Worm (Caenorhabditis elegans) whole organism, early embryonic: ENCODE measurements around the gene tag-280.

ENCODE experiments used
- B0310.2 ChIP-seq: sonication (generic microtip); optimal IDR thresholded peaks from 2 replicates; lab custom pipeline; 2016; ENCODE audit warnings: mild to moderate bottlenecking, missing genetic modification characterization, missing compliant biosample characterization
- F13C5.2 ChIP-seq: sonication (generic microtip); optimal IDR thresholded peaks from 2 replicates; lab custom pipeline; 2017; ENCODE audit warnings: mild to moderate bottlenecking, missing genetic modification characterization, inconsistent platforms, missing compliant biosample characterization
- aly-1 ChIP-seq: sonication (generic microtip); optimal IDR thresholded peaks from 2 replicates; lab custom pipeline; 2016; ENCODE audit warnings: missing genetic modification characterization, missing compliant biosample characterization
- ama-1 ChIP-seq: fragments of 150-350 bp; optimal IDR thresholded peaks from 2 replicates; lab custom pipeline; 2014
- ceh-13 ChIP-seq: fragments of 200-800 bp; sonication (Bioruptor generic); optimal IDR thresholded peaks from 2 replicates; lab custom pipeline; 2018; ENCODE audit warnings: mild to moderate bottlenecking, missing genetic modification characterization, missing compliant biosample characterization
- ceh-36 ChIP-seq: sonication (generic microtip); optimal IDR thresholded peaks from 2 replicates; lab custom pipeline; 2016; ENCODE audit warnings: missing genetic modification characterization, inconsistent platforms, missing compliant biosample characterization
- ets-7 ChIP-seq: sonication (generic microtip); optimal IDR thresholded peaks from 2 replicates; lab custom pipeline; 2016; ENCODE audit warnings: missing genotype, missing genetic modification characterization, missing compliant biosample characterization
- flt-1 ChIP-seq: fragments of 200-800 bp; sonication (Bioruptor generic); IDR thresholded peaks from 2 replicates; pipeline ENCODE4 v1.3.6; 2022; ENCODE audit warnings: missing genetic modification characterization, missing compliant biosample characterization
- hmbx-1 ChIP-seq: sonication (generic microtip); optimal IDR thresholded peaks from 2 replicates; lab custom pipeline; 2016; ENCODE audit warnings: mild to moderate bottlenecking, missing genetic modification characterization, missing compliant biosample characterization
- hmg-4 ChIP-seq: fragments of 200-800 bp; sonication (Bioruptor generic); optimal IDR thresholded peaks from 2 replicates; lab custom pipeline; 2018; ENCODE audit warnings: mild to moderate bottlenecking, missing genetic modification characterization, missing compliant biosample characterization
- hnd-1 ChIP-seq: sonication (generic microtip); optimal IDR thresholded peaks from 2 replicates; lab custom pipeline; 2016; ENCODE audit warnings: missing genetic modification characterization, missing compliant biosample characterization
- pes-1 ChIP-seq: fragments of 200-800 bp; sonication (Bioruptor generic); IDR thresholded peaks from 2 replicates; pipeline ENCODE4 v1.3.6; 2022; ENCODE audit warnings: missing genetic modification reagents, missing genetic modification characterization, missing compliant biosample characterization
- scrt-1 ChIP-seq: fragments of 200-800 bp; sonication (Bioruptor generic); IDR thresholded peaks from 2 replicates; pipeline ENCODE4 v1.3.6; 2022; ENCODE audit warnings: missing genetic modification characterization, missing compliant biosample characterization
- sea-1 ChIP-seq: fragments of 200-800 bp; sonication (Bioruptor generic); conservative IDR thresholded peaks from 2 replicates; pipeline ENCODE4 v1.3.6; 2022; ENCODE audit warnings: missing genetic modification characterization, missing compliant biosample characterization
- tbx-11 ChIP-seq: fragments of 200-800 bp; sonication (Bioruptor generic); IDR thresholded peaks from 2 replicates; pipeline ENCODE4 v1.3.6; 2022; ENCODE audit warnings: missing genetic modification characterization, missing compliant biosample characterization
- tbx-37 ChIP-seq: fragments of 200-800 bp; sonication (Bioruptor generic); conservative IDR thresholded peaks from 2 replicates; pipeline ENCODE4 v1.3.6; 2022; ENCODE audit warnings: missing genetic modification reagents, missing genetic modification characterization, missing compliant biosample characterization
- tra-4 ChIP-seq: sonication (generic microtip); optimal IDR thresholded peaks from 2 replicates; lab custom pipeline; 2017; ENCODE audit warnings: missing genetic modification characterization, missing compliant biosample characterization

Gene tag-280

ce11 chrII:12506511-12506910, 46.1 kb downstream of the tag-280 start:
- TF ChIP-seq hmg-4 (GFP tag; lab: Kevin White, UChicago) (no peak), B0310.2 (tag; lab: Kevin White, UChicago) (no peak), sea-1 (no peak), ceh-36 (tag; lab: Kevin White, UChicago) (no peak), aly-1 (no peak), tbx-37 (no peak), ama-1 (lab: Kevin White, UChicago) (no peak), F13C5.2 (tag; lab: Kevin White, UChicago) (no peak), tbx-11 (GFP tag; lab: Robert Waterston, UW) (no peak), tra-4 (tag; lab: Kevin White, UChicago) (no peak), hnd-1 (tag; lab: Kevin White, UChicago) (no peak), ceh-13 (no peak), pes-1 (no peak), hmbx-1 (tag; lab: Kevin White, UChicago) (no peak), scrt-1 (GFP tag; lab: Robert Waterston, UW) (no peak), flt-1 (no peak), ets-7 (tag; lab: Kevin White, UChicago) (no peak)

- TF ChIP-seq scrt-1 (GFP tag; lab: Robert Waterston, UW) (no peak), B0310.2 (tag; lab: Kevin White, UChicago) (no peak), ets-7 (tag; lab: Kevin White, UChicago) (no peak)
Measured at ce11 chrII:12507038-12507437, 46.6 kb downstream of the tag-280 start, which contains the start of gene srh-68. TSS of gene srh-68 (plus strand) at chrII:12507338.

- TF ChIP-seq tbx-11 (GFP tag; lab: Robert Waterston, UW) (no peak), B0310.2 (tag; lab: Kevin White, UChicago) (no peak), ceh-13 (no peak), tra-4 (tag; lab: Kevin White, UChicago) (no peak), hmg-4 (GFP tag; lab: Kevin White, UChicago) (no peak), F13C5.2 (tag; lab: Kevin White, UChicago) (no peak), ceh-36 (tag; lab: Kevin White, UChicago) (no peak), ets-7 (tag; lab: Kevin White, UChicago) (no peak), tbx-37 (no peak), hmbx-1 (tag; lab: Kevin White, UChicago) (no peak), scrt-1 (GFP tag; lab: Robert Waterston, UW) (no peak), flt-1 (no peak), ama-1 (lab: Kevin White, UChicago) (no peak), sea-1 (no peak)
Measured at ce11 chrII:12508650-12509049, 48.2 kb downstream of the tag-280 start, which contains the start of gene srh-67. TSS of gene srh-67 (plus strand) at chrII:12508950.
